Worm (Caenorhabditis elegans) whole organism, mixed stage, embryonic: ENCODE data around the gene W02H3.1.

Experiments
- elt-1 ChIP-seq: sonication (generic microtip); optimal IDR thresholded peaks from 2 replicates; lab custom pipeline; 2017; ENCODE audit warnings: missing genetic modification characterization, mild to moderate bottlenecking, missing compliant biosample characterization, antibody characterized with exemption, moderate library complexity, borderline replicate concordance; ENCODE audit not compliant: insufficient read depth
- nhr-12 ChIP-seq: fragments of 150-350 bp; optimal IDR thresholded peaks from 2 replicates; lab custom pipeline; 2014; ENCODE audit warnings: missing biosample characterization, missing genetic modification characterization
- nhr-2 ChIP-seq: fragments of 150-350 bp; optimal IDR thresholded peaks from 2 replicates; lab custom pipeline; 2014; ENCODE audit warnings: missing biosample characterization, missing genetic modification characterization
- nhr-237 ChIP-seq: fragments of 150-350 bp; optimal IDR thresholded peaks from 2 replicates; lab custom pipeline; 2014; ENCODE audit warnings: missing biosample characterization, missing genetic modification characterization
- pha-4 ChIP-seq: fragments of 150-350 bp; optimal IDR thresholded peaks from 2 replicates; lab custom pipeline; 2018; ENCODE audit warnings: missing biosample characterization, missing genetic modification reagents, missing genetic modification characterization
- sptf-1 ChIP-seq: sonication (generic microtip); optimal IDR thresholded peaks from 2 replicates; lab custom pipeline; 2017; ENCODE audit warnings: mild to moderate bottlenecking, missing genetic modification characterization, moderate library complexity, missing compliant biosample characterization
- unc-62 ChIP-seq: fragments of 150-350 bp; optimal IDR thresholded peaks from 2 replicates; lab custom pipeline; 2014; ENCODE audit warnings: missing biosample characterization, missing genetic modification reagents, missing genetic modification characterization
- ztf-11 ChIP-seq: fragments of 150-350 bp; optimal IDR thresholded peaks from 2 replicates; lab custom pipeline; 2014; ENCODE audit warnings: missing biosample characterization, missing genetic modification characterization

ce11 chrX:11068334-11068733 lies 36.9 kb downstream of the W02H3.1 start, which contains the start of gene apt-9:
- TF ChIP-seq ztf-11 (tag; lab: Kevin White, UChicago) (no peak), elt-1 (tag; lab: Kevin White, UChicago) (no peak), unc-62 (GFP tag; lab: Kevin White, UChicago) (no peak), nhr-237 (no peak), nhr-2 (no peak), nhr-12 (tag; lab: Kevin White, UChicago) (no peak), pha-4 (no peak), sptf-1 (no peak)
